Fruit fly (Drosophila melanogaster): ENCODE results near the gene Ir76a.

dm6 chr3L:19777279-19777960 lies 21.7 kb upstream of the Ir76a start:
- TF ChIP-seq GATAd (GFP tag; optimal IDR thresholded peaks at IDR 0.05) (no peak), Abd-B (GFP tag; optimal IDR thresholded peaks at IDR 0.05) (no peak), Hr83 (GFP tag; optimal IDR thresholded peaks at IDR 0.05; ENCODE audit: poor library complexity, severe bottlenecking) (no peak)

All from whole organism, wandering third instar larva.